Fruit fly (Drosophila melanogaster): ENCODE data around the gene CG3345.

CG3345 gene

dm6 chr2L:309812-310431, 41.0 kb downstream of the CG3345 start (continued):
- TF ChIP-seq p53 (GFP tag; optimal IDR thresholded peaks at IDR 0.05) (no peak), gsb (GFP tag; IDR thresholded peaks at IDR 0.05) (no peak), CG8388 (GFP tag; optimal IDR thresholded peaks at IDR 0.05) (no peak), CG13424 (tag; optimal IDR thresholded peaks at IDR 0.05) (no peak), CG13123 (GFP tag; optimal IDR thresholded peaks at IDR 0.05) (no peak), crol (GFP tag; IDR thresholded peaks at IDR 0.05) (peak; percentile 91), CG15514 (GFP tag; optimal IDR thresholded peaks at IDR 0.05) (peak; percentile 22), BtbVII (GFP tag; optimal IDR thresholded peaks at IDR 0.05) (no peak), CG13894 (tag; optimal IDR thresholded peaks at IDR 0.05) (peak; percentile 57), her (GFP tag; optimal IDR thresholded peaks at IDR 0.05) (no peak), tap (tag; optimal IDR thresholded peaks at IDR 0.05) (no peak), z (GFP tag; IDR thresholded peaks at IDR 0.05) (no peak), CG1647 (GFP tag; optimal IDR thresholded peaks at IDR 0.05) (no peak), Trl (optimal IDR thresholded peaks at IDR 0.05) (peak; percentile 77 to 90), Trl (GFP tag; optimal IDR thresholded peaks at IDR 0.05) (peak; percentile 9), eyg (GFP tag; optimal IDR thresholded peaks at IDR 0.05) (no peak), sens-2 (GFP tag; IDR thresholded peaks at IDR 0.05) (no peak), HHEX (GFP tag; optimal IDR thresholded peaks at IDR 0.05) (no peak), CG33213 (GFP tag; optimal IDR thresholded peaks at IDR 0.05) (no peak), B-H2 (GFP tag; optimal IDR thresholded peaks at IDR 0.05) (no peak), ara (GFP tag; IDR thresholded peaks at IDR 0.05) (no peak), CG32532 (GFP tag; IDR thresholded peaks at IDR 0.05) (no peak), dan (GFP tag; IDR thresholded peaks at IDR 0.05) (no peak), NFAT (GFP tag; IDR thresholded peaks at IDR 0.05) (peak; percentile 5; the same call in 1 of the 2 replicates), CG7786 (GFP tag; optimal IDR thresholded peaks at IDR 0.05) (no peak), CG13775 (GFP tag; optimal IDR thresholded peaks at IDR 0.05) (no peak), CkIIα-i1 (GFP tag; IDR thresholded peaks at IDR 0.05) (no peak), CG3281 (GFP tag; optimal IDR thresholded peaks at IDR 0.05) (no peak), sim (GFP tag; IDR thresholded peaks at IDR 0.05) (no peak), CG1602 (GFP tag; optimal IDR thresholded peaks at IDR 0.05) (no peak), zfh2 (GFP tag; optimal IDR thresholded peaks at IDR 0.05) (peak; percentile 3), sd (tag; optimal IDR thresholded peaks at IDR 0.05) (peak; percentile 33), fru (optimal IDR thresholded peaks at IDR 0.05) (no peak), sob (GFP tag; IDR thresholded peaks at IDR 0.05) (peak; percentile 29; the same call in 1 of the 2 replicates), CG7839 (tag; optimal IDR thresholded peaks at IDR 0.05) (no peak), Six4 (GFP tag; optimal IDR thresholded peaks at IDR 0.05) (no peak), tio (GFP tag; optimal IDR thresholded peaks at IDR 0.05) (no peak)

DNA sequence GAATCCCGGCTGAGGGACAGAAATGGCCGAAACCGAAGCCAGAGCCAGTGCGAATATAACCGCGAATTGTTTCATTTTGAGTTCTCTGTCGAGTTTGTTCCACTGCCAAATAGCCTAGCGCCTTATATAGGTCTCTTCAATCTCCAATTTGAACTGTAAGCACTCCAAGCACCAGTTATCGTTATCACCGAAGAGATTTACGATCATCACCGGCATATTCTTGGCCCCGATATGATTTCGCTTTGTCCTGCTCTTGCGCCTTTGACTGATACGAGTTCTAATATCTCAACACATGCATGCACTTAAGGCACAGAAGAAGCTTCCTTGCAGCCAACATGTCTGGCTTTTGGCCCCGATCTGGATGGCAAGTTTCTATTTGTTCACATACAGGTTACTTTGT, 50.3 kb downstream of the CG3345 start, which contains the start of gene CG11912:
Gene CG11912, minus strand, starts transcription at position 101 of the 400 bp plus-strand sequence.
- TF ChIP-seq crc (GFP tag; optimal IDR thresholded peaks at IDR 0.05) (no peak), sens (GFP tag) (peak; percentile 30)

DNA sequence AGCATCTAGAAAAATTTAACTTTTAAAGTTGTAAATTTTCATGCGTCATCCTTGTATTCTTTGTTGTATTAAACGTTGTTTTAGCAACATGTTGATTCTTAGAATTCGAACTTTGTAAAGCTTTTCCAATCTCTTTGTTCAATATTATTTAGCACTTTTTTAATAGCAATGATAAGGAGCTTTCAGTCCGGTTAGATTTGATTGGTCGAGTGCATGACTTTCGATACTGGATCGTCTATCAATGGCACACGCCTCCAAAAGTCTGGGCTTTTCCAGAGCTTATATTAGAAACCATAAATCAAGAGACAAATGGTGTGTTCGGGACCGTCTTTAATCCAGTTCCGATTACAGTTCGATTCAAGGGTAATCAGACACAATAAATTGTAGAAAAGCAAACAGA, 50.9 kb downstream of the CG3345 start:
- TF ChIP-seq Awh (GFP tag; IDR thresholded peaks at IDR 0.05) (no peak), cg (GFP tag; optimal IDR thresholded peaks at IDR 0.05) (no peak), ssp (GFP tag; IDR thresholded peaks at IDR 0.05) (no peak), Nf-YC (tag; optimal IDR thresholded peaks at IDR 0.05) (peak; percentile 87), CG11504 (tag; optimal IDR thresholded peaks at IDR 0.05) (peak; percentile 67), exex (tag; optimal IDR thresholded peaks at IDR 0.05) (peak; percentile 80), Nf-YB (GFP tag; optimal IDR thresholded peaks at IDR 0.05) (peak; percentile 83), ftz-f1 (GFP tag; optimal IDR thresholded peaks at IDR 0.05) (no peak)
